Worm (Caenorhabditis elegans) whole organism, L4/young adult: ENCODE results near the gene EGAP1.5.

ENCODE experiments used
- dao-5 ChIP-seq: sonication (generic microtip); optimal IDR thresholded peaks from 2 replicates; lab custom pipeline; 2016; ENCODE audit warnings: missing genotype, missing genetic modification characterization, moderate library complexity, missing compliant biosample characterization
- him-1 ChIP-seq: sonication (generic microtip); optimal IDR thresholded peaks from 2 replicates; lab custom pipeline; 2016; ENCODE audit warnings: missing genotype, missing genetic modification reagents, missing genetic modification characterization, missing compliant biosample characterization

ce11 chrIII:5967640-5968039, 36.1 kb downstream of the EGAP1.5 start:
- no peak for TF ChIP-seq dao-5
- TF ChIP-seq him-1 (tag; lab: Kevin White, UChicago): no peak
